Worm (Caenorhabditis elegans) whole organism, L4/young adult: ENCODE measurements around the gene F48F5.8.

ENCODE experiments used
- dao-5 ChIP-seq: sonication (generic microtip); optimal IDR thresholded peaks from 2 replicates; lab custom pipeline; 2016; ENCODE audit warnings: missing genotype, missing genetic modification characterization, moderate library complexity, missing compliant biosample characterization
- him-1 ChIP-seq: sonication (generic microtip); optimal IDR thresholded peaks from 2 replicates; lab custom pipeline; 2016; ENCODE audit warnings: missing genotype, missing genetic modification reagents, missing genetic modification characterization, missing compliant biosample characterization

DNA sequence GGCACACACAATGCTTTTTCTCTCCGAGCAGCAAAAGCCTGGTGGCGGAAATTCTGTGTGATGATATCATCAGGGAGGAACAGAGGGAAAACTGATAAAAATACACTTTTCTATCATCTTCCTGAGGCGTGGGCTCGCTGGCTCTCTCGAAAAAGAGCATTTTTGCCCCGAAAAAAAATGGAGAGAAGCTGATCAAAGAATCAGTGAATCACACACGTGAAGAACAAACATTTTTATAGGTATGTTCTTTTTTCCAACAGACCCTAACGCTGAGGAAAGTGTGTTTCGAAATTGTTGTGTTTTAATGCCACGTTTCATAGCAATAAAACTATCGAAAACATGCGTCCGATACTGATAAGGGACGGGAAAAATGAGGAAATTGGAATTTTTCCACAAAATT lies 8.4 kb upstream of the F48F5.8 start:
- TF ChIP-seq dao-5 (no peak), him-1 (no peak)
